Worm (Caenorhabditis elegans) whole organism, mixed stage, embryonic: Measurements from ENCODE around the gene nhr-108.

Source experiments
- ceh-39 ChIP-seq: fragments of 150-350 bp; optimal IDR thresholded peaks from 2 replicates; lab custom pipeline; 2014; ENCODE audit warnings: missing biosample characterization, missing genetic modification characterization
- ces-1 ChIP-seq: fragments of 150-350 bp; optimal IDR thresholded peaks from 2 replicates; lab custom pipeline; 2014; ENCODE audit warnings: missing biosample characterization, missing genetic modification reagents, missing genetic modification characterization
- nhr-12 ChIP-seq: fragments of 150-350 bp; optimal IDR thresholded peaks from 2 replicates; lab custom pipeline; 2014; ENCODE audit warnings: missing biosample characterization, missing genetic modification characterization
- nhr-76 ChIP-seq: sonication (generic microtip); optimal IDR thresholded peaks from 2 replicates; lab custom pipeline; 2017; ENCODE audit warnings: missing biosample characterization, missing genetic modification characterization
- pha-4 ChIP-seq: fragments of 150-350 bp; optimal IDR thresholded peaks from 2 replicates; lab custom pipeline; 2018; ENCODE audit warnings: missing biosample characterization, missing genetic modification reagents, missing genetic modification characterization
- snpc-4 ChIP-seq: fragments of 150-350 bp; optimal IDR thresholded peaks from 2 replicates; lab custom pipeline; 2014; ENCODE audit warnings: missing biosample characterization, missing genetic modification characterization
- tbx-8 ChIP-seq: fragments of 200-800 bp; sonication (Bioruptor generic); optimal IDR thresholded peaks from 2 replicates; lab custom pipeline; 2018; ENCODE audit warnings: mild to moderate bottlenecking, missing genetic modification characterization, moderate library complexity, missing compliant biosample characterization
- unc-39 ChIP-seq: fragments of 150-350 bp; optimal IDR thresholded peaks from 2 replicates; lab custom pipeline; 2014; ENCODE audit warnings: missing biosample characterization, missing genetic modification characterization
- unc-62 ChIP-seq: fragments of 150-350 bp; optimal IDR thresholded peaks from 2 replicates; lab custom pipeline; 2014; ENCODE audit warnings: missing biosample characterization, missing genetic modification reagents, missing genetic modification characterization

- TF ChIP-seq snpc-4: no peak
- TF ChIP-seq pha-4 (tag; lab: Kevin White, UChicago): no peak
- no peak for TF ChIP-seq ces-1
- TF ChIP-seq unc-39 (tag; lab: Kevin White, UChicago): no peak
- no peak for TF ChIP-seq ceh-39
- no peak for TF ChIP-seq unc-62
- TF ChIP-seq tbx-8 (GFP tag; lab: Kevin White, UChicago): no peak
- TF ChIP-seq nhr-76 (tag; lab: Kevin White, UChicago): no peak
- TF ChIP-seq nhr-12: no peak
Measured at ce11 chrV:15880033-15880432, 44.2 kb downstream of the nhr-108 start.
